Fruit fly (Drosophila melanogaster): ENCODE data around the gene Sfp65A.

DNA sequence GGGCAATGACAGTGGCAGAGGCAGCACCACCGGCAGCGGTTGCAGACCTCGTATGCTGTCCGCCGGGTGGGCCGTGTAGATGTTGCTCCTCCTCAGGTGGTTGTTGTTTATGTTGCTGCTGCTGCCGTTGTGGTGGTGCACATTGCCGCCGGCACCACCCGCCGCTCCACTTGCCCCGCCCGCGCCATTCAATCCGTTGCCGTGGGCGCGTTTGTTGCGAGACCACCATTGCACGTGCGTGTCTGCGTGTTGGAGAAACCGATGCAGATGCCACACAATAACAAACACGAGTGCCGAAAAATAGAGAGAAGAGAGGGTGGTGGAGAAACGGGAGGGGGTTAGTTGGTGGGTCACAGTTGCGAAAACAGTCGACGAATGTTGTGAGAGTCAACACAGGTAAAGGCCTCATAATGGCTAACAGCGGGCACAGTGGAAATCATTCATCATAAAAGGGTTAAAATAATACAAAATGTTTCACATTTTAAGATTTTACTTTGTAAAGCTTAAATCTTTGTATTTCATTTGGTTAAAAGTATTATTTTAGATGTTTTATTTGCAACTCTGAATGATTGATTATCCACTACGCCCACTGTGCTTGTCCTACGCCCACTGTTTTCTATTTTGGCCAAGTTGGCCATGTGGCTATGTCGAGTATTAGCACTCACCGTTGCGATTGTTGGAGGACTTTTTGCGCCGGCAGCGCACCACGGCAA is 18.5 kb upstream of the Sfp65A start:
- no peak for TF ChIP-seq Abd-B (GFP tag; optimal IDR thresholded peaks at IDR 0.05)
- no peak for TF ChIP-seq usp (GFP tag; optimal IDR thresholded peaks at IDR 0.05)
- TF ChIP-seq tai (GFP tag; optimal IDR thresholded peaks at IDR 0.05), result no peak
- no peak for TF ChIP-seq Dfd (GFP tag; optimal IDR thresholded peaks at IDR 0.05)
- TF ChIP-seq GATAd (GFP tag; optimal IDR thresholded peaks at IDR 0.05), result no peak
- no peak for TF ChIP-seq dmrt93B (GFP tag; optimal IDR thresholded peaks at IDR 0.05)

Measured in whole organism, wandering third instar larva.